Worm (Caenorhabditis elegans) whole organism, early embryonic: ENCODE results near the gene grl-27.

ENCODE experiments used
- B0310.2 ChIP-seq: sonication (generic microtip); optimal IDR thresholded peaks from 2 replicates; lab custom pipeline; 2016; ENCODE audit warnings: mild to moderate bottlenecking, missing genetic modification characterization, missing compliant biosample characterization
- ama-1 ChIP-seq: fragments of 150-350 bp; optimal IDR thresholded peaks from 2 replicates; lab custom pipeline; 2014
- ceh-13 ChIP-seq: fragments of 200-800 bp; sonication (Bioruptor generic); optimal IDR thresholded peaks from 2 replicates; lab custom pipeline; 2018; ENCODE audit warnings: mild to moderate bottlenecking, missing genetic modification characterization, missing compliant biosample characterization
- flt-1 ChIP-seq: fragments of 200-800 bp; sonication (Bioruptor generic); IDR thresholded peaks from 2 replicates; pipeline ENCODE4 v1.3.6; 2022; ENCODE audit warnings: missing genetic modification characterization, missing compliant biosample characterization
- hmbx-1 ChIP-seq: sonication (generic microtip); optimal IDR thresholded peaks from 2 replicates; lab custom pipeline; 2016; ENCODE audit warnings: mild to moderate bottlenecking, missing genetic modification characterization, missing compliant biosample characterization
- hmg-4 ChIP-seq: fragments of 200-800 bp; sonication (Bioruptor generic); optimal IDR thresholded peaks from 2 replicates; lab custom pipeline; 2018; ENCODE audit warnings: mild to moderate bottlenecking, missing genetic modification characterization, missing compliant biosample characterization
- hnd-1 ChIP-seq: sonication (generic microtip); optimal IDR thresholded peaks from 2 replicates; lab custom pipeline; 2016; ENCODE audit warnings: missing genetic modification characterization, missing compliant biosample characterization
- scrt-1 ChIP-seq: fragments of 200-800 bp; sonication (Bioruptor generic); IDR thresholded peaks from 2 replicates; pipeline ENCODE4 v1.3.6; 2022; ENCODE audit warnings: missing genetic modification characterization, missing compliant biosample characterization
- tbx-11 ChIP-seq: fragments of 200-800 bp; sonication (Bioruptor generic); IDR thresholded peaks from 2 replicates; pipeline ENCODE4 v1.3.6; 2022; ENCODE audit warnings: missing genetic modification characterization, missing compliant biosample characterization
- tbx-37 ChIP-seq: fragments of 200-800 bp; sonication (Bioruptor generic); conservative IDR thresholded peaks from 2 replicates; pipeline ENCODE4 v1.3.6; 2022; ENCODE audit warnings: missing genetic modification reagents, missing genetic modification characterization, missing compliant biosample characterization
- tra-4 ChIP-seq: sonication (generic microtip); optimal IDR thresholded peaks from 2 replicates; lab custom pipeline; 2017; ENCODE audit warnings: missing genetic modification characterization, missing compliant biosample characterization

- TF ChIP-seq tbx-11 (no peak), scrt-1 (GFP tag; lab: Robert Waterston, UW) (no peak), hnd-1 (tag; lab: Kevin White, UChicago) (no peak), ceh-13 (GFP tag; lab: Kevin White, UChicago) (no peak), tbx-37 (GFP tag; lab: Robert Waterston, UW) (no peak), ama-1 (lab: Kevin White, UChicago) (no peak), flt-1 (GFP tag; lab: Robert Waterston, UW) (no peak), tra-4 (tag; lab: Kevin White, UChicago) (no peak), B0310.2 (tag; lab: Kevin White, UChicago) (no peak), hmbx-1 (no peak), hmg-4 (no peak)
Measured at ce11 chrV:3613042-3613441, 37.4 kb upstream of the grl-27 start.
